Worm (Caenorhabditis elegans) whole organism, L4 larva: ENCODE results near the gene Y50D4C.12.

Experiments used
- F26F4.8 ChIP-seq: fragments of 200-800 bp; sonication (Bioruptor generic); conservative IDR thresholded peaks from 2 replicates; pipeline ENCODE4 v1.3.6; 2022; ENCODE audit warnings: missing genetic modification characterization, missing compliant biosample characterization
- R02D3.7 ChIP-seq: fragments of 150-350 bp; sonication (generic microtip); optimal IDR thresholded peaks from 3 replicates; lab custom pipeline; 2014; ENCODE audit warnings: missing biosample characterization, missing genetic modification characterization
- T20F7.1 ChIP-seq: fragments of 200-800 bp; sonication (Bioruptor generic); optimal IDR thresholded peaks from 2 replicates; lab custom pipeline; 2018; ENCODE audit warnings: mild to moderate bottlenecking, missing genetic modification characterization, missing compliant biosample characterization
- T26A8.4 ChIP-seq: fragments of 200-800 bp; sonication (Bioruptor generic); IDR thresholded peaks from 2 replicates; pipeline ENCODE4 v1.3.6; 2022; ENCODE audit warnings: missing genetic modification characterization, missing compliant biosample characterization
- Y105C5A.15 ChIP-seq: fragments of 200-800 bp; sonication (Bioruptor generic); IDR thresholded peaks from 2 replicates; pipeline ENCODE4 v1.3.6; 2022; ENCODE audit warnings: missing genetic modification characterization, missing compliant biosample characterization
- Y48G9A.11 ChIP-seq: fragments of 200-800 bp; sonication (Bioruptor generic); IDR thresholded peaks from 2 replicates; pipeline ENCODE4 v1.3.6; 2022; ENCODE audit warnings: missing genetic modification reagents, missing genetic modification characterization, missing compliant biosample characterization
- Y5F2A.4 ChIP-seq: fragments of 200-800 bp; sonication (Bioruptor generic); optimal IDR thresholded peaks from 2 replicates; lab custom pipeline; 2018; ENCODE audit warnings: mild to moderate bottlenecking, missing genetic modification characterization, missing compliant biosample characterization
- Y75B8A.6 ChIP-seq: fragments of 200-800 bp; sonication (Bioruptor generic); IDR thresholded peaks from 2 replicates; pipeline ENCODE4 v1.3.6; 2022; ENCODE audit warnings: missing genetic modification reagents, missing genetic modification characterization, missing compliant biosample characterization
- ZK337.2 ChIP-seq: fragments of 200-800 bp; sonication (Bioruptor generic); IDR thresholded peaks from 2 replicates; pipeline ENCODE4 v1.3.6; 2022; ENCODE audit warnings: missing genetic modification reagents, missing genetic modification characterization, missing compliant biosample characterization
- aha-1 ChIP-seq: fragments of 150-350 bp; peaks from one replicate; lab custom pipeline; 2014; ENCODE audit warnings: missing biosample characterization, missing genetic modification characterization
- arid-1 ChIP-seq: fragments of 200-800 bp; sonication (Bioruptor generic); conservative IDR thresholded peaks from 2 replicates; pipeline ENCODE4 v1.3.6; 2022; ENCODE audit warnings: missing genetic modification reagents, missing genetic modification characterization, missing compliant biosample characterization
- ceh-44 ChIP-seq: fragments of 200-800 bp; sonication (Bioruptor generic); IDR thresholded peaks from 2 replicates; pipeline ENCODE4 v1.3.6; 2022; ENCODE audit warnings: missing genetic modification reagents, missing genetic modification characterization, missing compliant biosample characterization
- ceh-82 ChIP-seq: sonication (generic microtip); optimal IDR thresholded peaks from 2 replicates; lab custom pipeline; 2017; ENCODE audit warnings: missing biosample characterization, missing genetic modification characterization
- daf-12 ChIP-seq: fragments of 150-350 bp; optimal IDR thresholded peaks from 2 replicates; lab custom pipeline; 2014; ENCODE audit warnings: missing biosample characterization, missing genetic modification reagents, missing genetic modification characterization
- daf-8 ChIP-seq: fragments of 200-800 bp; sonication (Bioruptor generic); IDR thresholded peaks from 2 replicates; pipeline ENCODE4 v1.3.6; 2022; ENCODE audit warnings: missing genetic modification characterization, missing compliant biosample characterization
- fkh-10 ChIP-seq: fragments of 150-350 bp; optimal IDR thresholded peaks from 2 replicates; lab custom pipeline; 2014; ENCODE audit warnings: missing biosample characterization, missing genetic modification reagents, missing genetic modification characterization
- hlh-11 ChIP-seq: fragments of 200-800 bp; sonication (Bioruptor generic); optimal IDR thresholded peaks from 2 replicates; lab custom pipeline; 2018; ENCODE audit warnings: mild to moderate bottlenecking, missing genetic modification characterization, missing compliant biosample characterization
- lin-13 ChIP-seq: fragments of 150-350 bp; optimal IDR thresholded peaks from 2 replicates; lab custom pipeline; 2014; ENCODE audit warnings: missing biosample characterization, missing genetic modification reagents, missing genetic modification characterization
- lin-29 ChIP-seq: fragments of 200-800 bp; sonication (Bioruptor generic); IDR thresholded peaks from 2 replicates; pipeline ENCODE4 v1.3.6; 2022; ENCODE audit warnings: missing genetic modification reagents, missing genetic modification characterization, missing compliant biosample characterization
- lin-39 ChIP-seq: fragments of 150-350 bp; optimal IDR thresholded peaks from 2 replicates; lab custom pipeline; 2014; ENCODE audit warnings: missing biosample characterization, missing genetic modification reagents, missing genetic modification characterization
- mdl-1 ChIP-seq, 2 experiments: fragments of 150-350 bp in 1 of 2; sonication (generic microtip) in 1 of 2; optimal IDR thresholded peaks; 2 replicates each; lab custom pipeline; 2014 to 2017; ENCODE audit warnings: missing biosample characterization in 2 of 2, missing genetic modification characterization in 2 of 2
- mxl-2 ChIP-seq: fragments of 200-800 bp; sonication (Bioruptor generic); conservative IDR thresholded peaks from 2 replicates; pipeline ENCODE4 v1.3.6; 2022; ENCODE audit warnings: missing genetic modification reagents, missing genetic modification characterization, missing compliant biosample characterization
- nhr-10 ChIP-seq: fragments of 150-350 bp; optimal IDR thresholded peaks from 2 replicates; lab custom pipeline; 2014; ENCODE audit warnings: missing biosample characterization, missing genetic modification characterization
- nhr-102 ChIP-seq: sonication (generic microtip); optimal IDR thresholded peaks from 2 replicates; lab custom pipeline; 2016; ENCODE audit warnings: mild to moderate bottlenecking, missing genetic modification characterization, moderate library complexity, missing compliant biosample characterization
- nhr-28 ChIP-seq: fragments of 150-350 bp; optimal IDR thresholded peaks from 2 replicates; lab custom pipeline; 2014; ENCODE audit warnings: missing biosample characterization, missing genetic modification characterization
- nhr-41 ChIP-seq: fragments of 200-800 bp; sonication (Bioruptor generic); IDR thresholded peaks from 2 replicates; pipeline ENCODE4 v1.3.6; 2022; ENCODE audit warnings: missing genetic modification reagents, missing genetic modification characterization, missing compliant biosample characterization
- nhr-42 ChIP-seq: fragments of 200-800 bp; sonication (Bioruptor generic); IDR thresholded peaks from 2 replicates; pipeline ENCODE4 v1.3.6; 2022; ENCODE audit warnings: missing genetic modification characterization, missing compliant biosample characterization
- nhr-76 ChIP-seq: fragments of 150-350 bp; optimal IDR thresholded peaks from 2 replicates; lab custom pipeline; 2014; ENCODE audit warnings: missing biosample characterization, missing genetic modification characterization
- nhr-77 ChIP-seq: fragments of 150-350 bp; optimal IDR thresholded peaks from 2 replicates; lab custom pipeline; 2014; ENCODE audit warnings: missing biosample characterization, missing genetic modification characterization
- pqm-1 ChIP-seq: sonication (generic microtip); optimal IDR thresholded peaks from 2 replicates; lab custom pipeline; 2017; ENCODE audit warnings: missing biosample characterization, missing genetic modification characterization
- saeg-2 ChIP-seq: fragments of 200-800 bp; sonication (Bioruptor generic); IDR thresholded peaks from 2 replicates; pipeline ENCODE4 v1.3.6; 2022; ENCODE audit warnings: missing genetic modification reagents, missing genetic modification characterization, missing compliant biosample characterization
- set-16 ChIP-seq: fragments of 200-800 bp; sonication (Bioruptor generic); IDR thresholded peaks from 2 replicates; pipeline ENCODE4 v1.3.6; 2022; ENCODE audit warnings: missing genetic modification reagents, missing genetic modification characterization, missing compliant biosample characterization
- unc-39 ChIP-seq: sonication (generic microtip); optimal IDR thresholded peaks from 2 replicates; lab custom pipeline; 2017; ENCODE audit warnings: missing biosample characterization, missing genetic modification characterization
- unc-62 ChIP-seq, 3 experiments: fragments of 150-350 bp in 1 of 3; sonication (generic microtip); optimal IDR thresholded peaks in 2 of 3; peaks in 1 of 3; 1 replicate in 1 of 3; 2 replicates in 2 of 3; lab custom pipeline; 2014 to 2017; ENCODE audit warnings: missing biosample characterization in 3 of 3, missing genetic modification characterization in 3 of 3, missing genetic modification reagents in 3 of 3, missing genotype in 1 of 3
- vab-7 ChIP-seq: fragments of 200-800 bp; sonication (Bioruptor generic); IDR thresholded peaks from 2 replicates; pipeline ENCODE4 v1.3.6; 2022; ENCODE audit warnings: missing genetic modification reagents, missing genetic modification characterization, missing compliant biosample characterization
- zip-2 ChIP-seq: fragments of 150-350 bp; optimal IDR thresholded peaks from 2 replicates; lab custom pipeline; 2014; ENCODE audit warnings: missing biosample characterization, missing genetic modification characterization
- ztf-7 ChIP-seq: fragments of 150-350 bp; optimal IDR thresholded peaks from 2 replicates; lab custom pipeline; 2014; ENCODE audit warnings: missing biosample characterization, missing genetic modification characterization

The Y50D4C.12 gene

DNA sequence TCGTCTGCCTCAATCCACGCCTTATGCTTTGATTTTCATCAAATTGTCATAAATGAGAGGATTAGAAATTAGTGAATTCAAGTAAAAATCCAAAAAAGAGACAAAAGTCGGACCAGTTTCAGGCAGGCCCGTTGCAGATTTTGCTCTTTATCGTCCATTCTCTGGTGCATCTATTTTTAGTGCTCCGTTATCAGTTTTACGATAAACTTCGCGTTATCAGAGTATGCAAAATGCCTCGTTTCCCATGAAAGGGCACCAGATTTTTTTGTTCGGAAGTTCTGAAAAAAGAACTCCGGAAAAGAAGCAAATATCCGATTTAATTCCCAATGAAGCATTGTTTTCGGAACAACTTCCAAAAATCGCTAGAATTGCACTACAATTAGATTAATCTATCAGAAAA, 23.5 kb downstream of the Y50D4C.12 start:
- TF ChIP-seq pqm-1 (tag; lab: Kevin White, UChicago) (peak; percentile 39), T20F7.1 (GFP tag; lab: Kevin White, UChicago) (no peak)

DNA sequence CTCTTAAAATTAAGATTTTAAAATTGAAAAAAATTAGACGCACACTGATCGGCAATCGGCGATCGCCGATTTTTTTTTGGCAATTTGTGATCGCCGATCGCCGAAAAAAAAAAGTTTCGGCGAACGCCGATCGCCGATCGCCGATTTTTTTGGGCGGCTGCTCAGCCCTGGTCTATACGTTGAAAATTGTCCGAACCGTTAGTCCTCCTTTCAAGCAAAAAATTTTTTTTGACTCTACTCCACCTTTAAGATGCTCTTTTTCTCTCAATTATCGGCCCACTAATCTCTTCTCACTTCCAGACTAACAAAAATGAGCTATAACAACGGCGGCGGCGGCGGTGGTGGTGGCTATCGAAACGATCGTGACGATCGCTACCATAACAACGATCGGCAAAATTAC, 26.1 kb downstream of the Y50D4C.12 start, which contains the start of gene ergo-1:
Gene ergo-1 (plus strand): TSS at position 301 of the 400 bp plus-strand sequence.
- TF ChIP-seq unc-39 (tag; lab: Kevin White, UChicago) (no peak), unc-62 (GFP tag; optimal IDR thresholded peaks at IDR 0.05 in 1 of 2; lab: Kevin White, UChicago) (no peak), unc-62 (tag; optimal IDR thresholded peaks at IDR 0.05; lab: Kevin White, UChicago) (no peak), ceh-82 (tag; lab: Kevin White, UChicago) (no peak), Y5F2A.4 (GFP tag; lab: Kevin White, UChicago) (no peak)
- TF ChIP-seq, all 104 proteins: peak for 0

DNA sequence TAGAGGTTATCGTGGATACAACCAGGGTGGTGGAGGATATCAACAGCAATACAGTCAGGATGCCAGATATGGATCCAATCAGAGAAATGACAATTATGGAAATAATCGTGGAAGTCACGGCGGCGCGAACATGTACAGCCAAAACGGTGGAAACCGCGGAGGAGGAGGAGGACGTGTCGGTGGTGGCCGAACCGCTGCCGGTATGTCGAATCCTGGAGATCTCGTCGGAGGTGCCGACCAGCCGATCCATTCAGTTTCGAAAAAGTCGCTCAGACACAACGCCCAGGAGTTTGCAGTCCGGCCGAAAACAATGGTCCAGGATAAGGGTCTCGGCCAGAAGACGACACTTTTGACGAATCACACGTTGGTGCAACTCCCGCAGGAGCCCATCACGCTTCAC, 26.7 kb downstream of the Y50D4C.12 start:
- no peak for TF ChIP-seq hlh-11
- peak; percentile 80 for TF ChIP-seq set-16 (GFP tag; lab: Robert Waterston, UW)
- TF ChIP-seq ztf-7 (tag; lab: Kevin White, UChicago), result no peak

DNA sequence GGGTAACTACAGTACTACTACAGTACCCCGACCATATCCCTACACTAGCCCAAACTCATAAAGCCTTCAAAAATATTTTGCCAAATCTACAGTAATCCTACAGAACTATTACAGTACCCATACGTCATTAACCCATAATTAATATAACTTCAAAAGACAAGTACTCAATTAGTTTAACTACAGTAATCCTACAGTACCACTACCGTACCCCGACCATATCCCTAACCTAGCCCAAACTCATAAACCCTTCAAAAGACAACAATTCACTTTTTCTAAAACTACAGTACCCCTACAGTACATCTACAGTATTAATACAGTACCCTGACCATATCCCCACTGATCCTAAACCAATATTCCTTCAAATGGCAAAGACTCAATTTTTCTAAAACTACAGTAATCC, 31.3 kb downstream of the Y50D4C.12 start:
- TF ChIP-seq Y105C5A.15 (GFP tag; lab: Robert Waterston, UW), result no peak
- peak in 1 of 2 experiments; percentile 95 for TF ChIP-seq unc-62 (GFP tag; optimal IDR thresholded peaks at IDR 0.05 in 1 of 2; lab: Kevin White, UChicago)
- TF ChIP-seq unc-62 (tag; optimal IDR thresholded peaks at IDR 0.05; lab: Kevin White, UChicago), result no peak

DNA sequence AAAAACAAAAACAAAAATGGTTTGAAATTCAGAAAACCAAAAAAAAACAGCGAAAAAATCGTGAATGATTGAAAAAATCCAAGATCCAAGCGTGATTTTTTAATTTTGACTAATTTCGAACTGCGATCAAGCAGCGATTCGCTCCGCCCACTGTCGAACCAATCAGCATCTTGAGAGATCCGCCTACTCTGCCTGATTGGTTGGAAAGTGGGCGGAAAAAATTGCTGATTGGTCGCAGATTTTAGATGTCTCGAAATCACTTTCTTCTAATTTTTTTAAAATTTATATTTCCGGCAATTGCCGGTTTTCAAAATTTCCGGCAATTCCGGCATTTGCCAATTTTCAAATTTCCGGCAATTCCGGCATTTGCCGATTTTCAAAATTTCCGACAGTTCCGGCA, 32.8 kb downstream of the Y50D4C.12 start:
- TF ChIP-seq hlh-11, result no peak
- no peak for TF ChIP-seq mxl-2 (GFP tag; lab: Robert Waterston, UW)
- no peak for TF ChIP-seq pqm-1 (tag; lab: Kevin White, UChicago)
- no peak for TF ChIP-seq nhr-42 (GFP tag; lab: Robert Waterston, UW)
- no peak for TF ChIP-seq lin-29 (GFP tag; lab: Robert Waterston, UW)
- no peak for TF ChIP-seq F26F4.8 (GFP tag; lab: Robert Waterston, UW)
- no peak for TF ChIP-seq lin-13
- no peak for TF ChIP-seq arid-1 (GFP tag; lab: Robert Waterston, UW)
- TF ChIP-seq nhr-77 (tag; lab: Kevin White, UChicago), result no peak
- TF ChIP-seq nhr-41 (GFP tag; lab: Robert Waterston, UW), result no peak
- no peak for TF ChIP-seq nhr-102 (tag; lab: Kevin White, UChicago)
- no peak for TF ChIP-seq nhr-76 (tag; lab: Kevin White, UChicago)
- TF ChIP-seq zip-2 (tag; lab: Kevin White, UChicago), result no peak
- no peak for TF ChIP-seq daf-8
- no peak for TF ChIP-seq Y48G9A.11 (GFP tag; lab: Robert Waterston, UW)
- no peak for TF ChIP-seq nhr-10 (tag; lab: Kevin White, UChicago)
- TF ChIP-seq fkh-10 (GFP tag; lab: Kevin White, UChicago), result no peak
- TF ChIP-seq Y75B8A.6 (GFP tag; lab: Robert Waterston, UW), result no peak
- no peak for TF ChIP-seq ceh-44 (GFP tag; lab: Robert Waterston, UW)

DNA sequence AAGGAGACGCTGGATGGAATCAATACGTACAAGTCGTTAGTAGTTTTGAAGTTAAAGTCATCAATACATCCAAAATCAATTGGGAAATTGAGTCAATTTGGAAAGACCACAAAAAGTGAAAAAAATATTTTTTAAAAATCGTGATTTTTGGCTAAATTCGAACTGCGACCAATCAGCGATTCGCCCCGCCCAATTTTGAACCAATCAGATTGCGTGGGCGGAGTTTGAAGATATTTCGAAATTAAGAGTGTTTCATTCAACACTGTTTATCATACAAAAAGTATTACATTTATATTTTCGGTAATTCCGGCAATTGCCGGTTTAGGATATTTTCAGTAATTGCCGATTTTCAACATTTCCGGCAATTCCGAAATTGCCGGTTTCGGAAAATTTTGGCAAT, 34.8 kb downstream of the Y50D4C.12 start:
- TF ChIP-seq unc-62 (GFP tag; optimal IDR thresholded peaks at IDR 0.05 in 1 of 2; lab: Kevin White, UChicago) (peak in 1 of 2 experiments; percentile 4), unc-62 (tag; optimal IDR thresholded peaks at IDR 0.05; lab: Kevin White, UChicago) (no peak), R02D3.7 (no peak)
- TF ChIP-seq, all 104 proteins: peak for 1

DNA sequence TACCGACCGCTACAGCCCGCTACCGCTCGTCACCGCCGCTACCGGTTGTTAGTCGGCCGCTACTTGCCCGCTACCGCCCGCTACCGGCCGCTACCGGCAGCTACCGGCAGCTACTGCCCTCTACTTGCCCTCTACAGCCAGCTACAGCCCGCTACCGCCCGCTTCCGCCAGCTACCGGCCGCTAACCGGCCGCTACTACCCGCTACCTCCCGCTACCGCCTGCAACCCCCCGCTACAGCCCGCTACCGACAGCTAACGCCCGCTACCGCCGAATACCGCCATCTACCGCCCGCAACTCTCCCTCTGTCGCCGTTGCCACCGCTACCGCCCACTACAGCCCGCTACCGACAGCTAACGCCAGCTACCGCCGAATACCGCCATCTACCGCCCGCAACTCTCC, 39.1 kb downstream of the Y50D4C.12 start:
- TF ChIP-seq T26A8.4 (GFP tag; lab: Robert Waterston, UW), result no peak
- 0 out of 2 replicates have a peak, but pooled peaks have one; percentile 11 for TF ChIP-seq vab-7 (GFP tag; lab: Robert Waterston, UW)
- TF ChIP-seq lin-39 (tag; lab: Kevin White, UChicago), result no peak
- no peak for TF ChIP-seq ZK337.2
- TF ChIP-seq aha-1, result peak; percentile 87
- TF ChIP-seq saeg-2 (GFP tag; lab: Robert Waterston, UW), result no peak
- no peak for TF ChIP-seq daf-12 (tag; lab: Kevin White, UChicago)
- peak; percentile 98 for TF ChIP-seq set-16 (GFP tag; lab: Robert Waterston, UW)
- no peak for TF ChIP-seq nhr-77 (tag; lab: Kevin White, UChicago)
- no peak for TF ChIP-seq Y5F2A.4 (GFP tag; lab: Kevin White, UChicago)
- no peak for TF ChIP-seq nhr-28 (tag; lab: Kevin White, UChicago)
- no peak for TF ChIP-seq lin-13
- no peak for TF ChIP-seq mdl-1 (tag; optimal IDR thresholded peaks at IDR 0.05; lab: Kevin White, UChicago)
